Worm (Caenorhabditis elegans) whole organism, L1 larva: ENCODE data around the gene F36H12.9.

Experiments
- C34B4.2 ChIP-seq: sonication (generic microtip); optimal IDR thresholded peaks from 2 replicates; lab custom pipeline; 2017; ENCODE audit warnings: mild to moderate bottlenecking, missing genetic modification characterization, missing compliant biosample characterization
- ama-1 ChIP-seq: fragments of 150-350 bp; optimal IDR thresholded peaks from 2 replicates; lab custom pipeline; 2014
- elt-2 ChIP-seq: sonication (generic microtip); optimal IDR thresholded peaks from 2 replicates; lab custom pipeline; 2016; ENCODE audit warnings: missing genetic modification characterization, mild to moderate bottlenecking, inconsistent platforms, missing compliant biosample characterization, missing genetic modification reagents
- fkh-10 ChIP-seq: sonication (generic microtip); optimal IDR thresholded peaks from 2 replicates; lab custom pipeline; 2017; ENCODE audit warnings: missing biosample characterization, missing genetic modification reagents, missing genetic modification characterization
- lin-39 ChIP-seq: fragments of 150-350 bp; optimal IDR thresholded peaks from 2 replicates; lab custom pipeline; 2014; ENCODE audit warnings: missing biosample characterization, missing genetic modification reagents, missing genetic modification characterization
- lsy-2 ChIP-seq, 2 experiments: fragments of 150-350 bp; optimal IDR thresholded peaks; 2 replicates each; lab custom pipeline; 2014; ENCODE audit warnings: missing biosample characterization in 2 of 2, missing genetic modification characterization in 2 of 2
- mep-1 ChIP-seq: fragments of 150-350 bp; optimal IDR thresholded peaks from 2 replicates; lab custom pipeline; 2014; ENCODE audit warnings: missing biosample characterization, missing genetic modification characterization
- nhr-11 ChIP-seq: fragments of 150-350 bp; optimal IDR thresholded peaks from 2 replicates; lab custom pipeline; 2014; ENCODE audit warnings: missing biosample characterization, missing genetic modification characterization
- nhr-20 ChIP-seq: sonication (generic microtip); optimal IDR thresholded peaks from 2 replicates; lab custom pipeline; 2016; ENCODE audit warnings: mild to moderate bottlenecking, missing genetic modification characterization, missing compliant biosample characterization
- nhr-28 ChIP-seq: fragments of 150-350 bp; optimal IDR thresholded peaks from 2 replicates; lab custom pipeline; 2014; ENCODE audit warnings: missing biosample characterization, missing genetic modification characterization
- nhr-47 ChIP-seq: sonication (generic microtip); optimal IDR thresholded peaks from 2 replicates; lab custom pipeline; 2016; ENCODE audit warnings: mild to moderate bottlenecking, missing genetic modification characterization, moderate library complexity, missing compliant biosample characterization
- rnt-1 ChIP-seq: sonication (generic microtip); optimal IDR thresholded peaks from 2 replicates; lab custom pipeline; 2016; ENCODE audit warnings: mild to moderate bottlenecking, missing genetic modification characterization, moderate library complexity, missing compliant biosample characterization
- tbx-2 ChIP-seq: sonication (generic microtip); optimal IDR thresholded peaks from 2 replicates; lab custom pipeline; 2016; ENCODE audit warnings: missing genetic modification characterization, missing compliant biosample characterization
- unc-30 ChIP-seq: sonication (generic microtip); optimal IDR thresholded peaks from 2 replicates; lab custom pipeline; 2017; ENCODE audit warnings: missing biosample characterization, missing genetic modification characterization

DNA sequence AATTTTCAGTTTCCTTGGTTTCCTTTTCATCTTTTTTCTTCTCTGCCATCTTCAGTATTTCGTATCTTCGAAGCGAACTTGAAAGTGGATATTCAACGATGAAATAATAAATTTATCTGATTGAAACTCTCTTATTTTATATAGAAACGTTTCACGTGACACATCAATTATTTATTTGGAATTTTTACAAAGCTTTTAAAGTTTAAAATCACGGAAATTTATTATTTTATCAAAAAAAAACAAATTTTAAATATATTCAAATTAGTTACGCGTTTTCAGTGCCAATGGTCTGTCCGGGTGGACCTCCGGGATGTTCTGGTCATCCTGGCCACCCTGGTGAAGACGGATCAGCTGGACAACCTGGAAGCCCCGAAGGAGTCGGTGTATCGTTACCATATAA lies 46.2 kb downstream of the F36H12.9 start, which contains the start of gene ZK354.7:
- TF ChIP-seq lsy-2 (tag; optimal IDR thresholded peaks at IDR 0.05; lab: Kevin White, UChicago) (no peak), nhr-11 (tag; lab: Kevin White, UChicago) (no peak), unc-30 (no peak), elt-2 (no peak), ama-1 (lab: Kevin White, UChicago) (no peak), C34B4.2 (tag; lab: Kevin White, UChicago) (no peak), tbx-2 (tag; lab: Kevin White, UChicago) (no peak), mep-1 (tag; lab: Kevin White, UChicago) (no peak), nhr-28 (tag; lab: Kevin White, UChicago) (no peak), nhr-20 (tag; lab: Kevin White, UChicago) (no peak), rnt-1 (no peak), lin-39 (tag; lab: Kevin White, UChicago) (no peak), nhr-47 (tag; lab: Kevin White, UChicago) (no peak), fkh-10 (GFP tag; lab: Kevin White, UChicago) (no peak)
